Worm (Caenorhabditis elegans): ENCODE data around the gene F38E11.6.

F38E11.6 gene

ce11 chrIV:9467418-9467817, at the start of gene F38E11.6:
Gene F38E11.6, minus strand, starts transcription at chrIV:9467518.
- no peak for TF ChIP-seq efl-1 (GFP tag; optimal IDR thresholded peaks at IDR 0.05)
- TF ChIP-seq F57A8.1 (GFP tag; optimal IDR thresholded peaks at IDR 0.05) = no peak

DNA sequence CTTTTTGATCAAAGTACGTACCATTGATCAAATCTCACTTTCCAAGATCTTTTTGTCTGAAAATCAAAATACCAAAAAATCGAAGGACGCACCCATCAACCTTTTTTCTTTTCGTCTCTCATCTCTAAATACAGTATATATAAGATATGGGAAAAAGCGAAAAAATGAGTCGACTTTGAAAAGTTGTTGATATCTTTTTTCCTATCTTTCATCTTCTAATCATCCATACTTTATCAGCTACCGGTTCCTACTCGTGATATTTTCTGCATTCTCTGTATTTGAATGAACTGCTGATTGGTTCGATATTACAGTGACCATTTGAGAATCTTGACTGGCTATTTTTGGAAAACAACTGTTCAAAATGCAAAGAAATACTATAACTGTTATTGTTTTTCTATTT, 49.5 kb upstream of the F38E11.6 start, which contains the start of gene C33A12.19:
TSS of gene C33A12.19 (plus strand) at position 169 of the 400 bp plus-strand sequence.
- TF ChIP-seq snpc-3.4 (tag; optimal IDR thresholded peaks at IDR 0.05) = no peak
- no peak for TF ChIP-seq die-1 (tag; optimal IDR thresholded peaks at IDR 0.05)
- no peak for TF ChIP-seq K12H6.12 (tag; optimal IDR thresholded peaks at IDR 0.05)
- TF ChIP-seq lin-40 (tag; optimal IDR thresholded peaks at IDR 0.05) = peak; percentile 21
- TF ChIP-seq ama-1 (optimal IDR thresholded peaks at IDR 0.05) = peak; percentile 12
- no peak for TF ChIP-seq ama-1 (GFP tag; optimal IDR thresholded peaks at IDR 0.05)
- no peak for TF ChIP-seq rpc-1 (optimal IDR thresholded peaks at IDR 0.05)
- no peak for TF ChIP-seq rpc-1 (tag; optimal IDR thresholded peaks at IDR 0.05)
- TF ChIP-seq snpc-1.1 (tag; optimal IDR thresholded peaks at IDR 0.05; ENCODE audit: insufficient read depth) = no peak
- TF ChIP-seq nhr-120 (GFP tag; IDR thresholded peaks at IDR 0.05) = no peak
- TF ChIP-seq ztf-3 (GFP tag; optimal IDR thresholded peaks at IDR 0.05) = no peak
- TF ChIP-seq aptf-3 (GFP tag; IDR thresholded peaks at IDR 0.05) = no peak
- no peak for TF ChIP-seq hmg-1.2 (GFP tag; IDR thresholded peaks at IDR 0.05)

- no peak for TF ChIP-seq snpc-1.3 (tag; optimal IDR thresholded peaks at IDR 0.05; ENCODE audit: insufficient read depth)
- TF ChIP-seq ztf-28 (GFP tag; IDR thresholded peaks at IDR 0.05) = no peak
- peak; percentile 70; the same call in 1 of the 2 replicates for TF ChIP-seq cebp-1 (GFP tag; IDR thresholded peaks at IDR 0.05)
- peak; percentile 81 for TF ChIP-seq cebp-1 (tag; optimal IDR thresholded peaks at IDR 0.05)
- TF ChIP-seq hmg-1.2 (GFP tag; IDR thresholded peaks at IDR 0.05) = no peak
- TF ChIP-seq K11D2.4 (GFP tag; IDR thresholded peaks at IDR 0.05) = no peak
- TF ChIP-seq unc-62 (GFP tag; optimal IDR thresholded peaks at IDR 0.05) = peak; percentile 76
- TF ChIP-seq hlh-26 (GFP tag; conservative IDR thresholded peaks at IDR 0.05) = no peak
- no peak for TF ChIP-seq egrh-3 (GFP tag; IDR thresholded peaks at IDR 0.05)
These were observed 46.8 kb upstream of the F38E11.6 start for ce11 chrIV:9514132-9514531.

DNA sequence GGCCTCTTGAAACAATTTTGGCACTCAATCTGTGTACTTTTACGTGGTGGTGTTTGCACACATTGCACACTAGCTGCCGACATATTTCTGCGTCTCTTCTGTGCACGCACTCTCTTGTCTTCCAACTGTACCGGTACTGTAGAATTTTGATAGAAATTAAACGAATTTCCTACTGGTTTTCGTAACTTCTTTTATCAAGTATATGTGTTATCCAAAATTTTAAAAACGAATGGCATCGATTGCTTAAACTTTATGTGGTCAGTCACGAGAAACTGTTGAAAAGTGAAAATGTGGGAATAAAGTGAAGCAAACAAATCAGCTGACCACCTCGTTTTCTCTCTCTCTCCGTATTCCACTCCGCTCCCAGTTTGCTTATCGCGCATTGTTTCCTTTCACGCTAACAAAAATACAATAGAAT, 46.1 kb upstream of the F38E11.6 start:
- TF ChIP-seq tlf-1 (GFP tag; optimal IDR thresholded peaks at IDR 0.05) (no peak), let-526 (GFP tag; IDR thresholded peaks at IDR 0.05) (0 out of 2 replicates have a peak, but pooled peaks have one; percentile 26), sea-2 (GFP tag; IDR thresholded peaks at IDR 0.05) (no peak), lin-35 (GFP tag; optimal IDR thresholded peaks at IDR 0.05) (peak in 1 of 3 experiments; percentile 8), lin-54 (GFP tag; optimal IDR thresholded peaks at IDR 0.05) (peak; percentile 3), nfya-2 (GFP tag; IDR thresholded peaks at IDR 0.05) (no peak), ztf-6 (GFP tag; IDR thresholded peaks at IDR 0.05) (no peak), egrh-3 (GFP tag; IDR thresholded peaks at IDR 0.05) (no peak), die-1 (tag; optimal IDR thresholded peaks at IDR 0.05) (no peak), ekl-4 (GFP tag; IDR thresholded peaks at IDR 0.05) (no peak), hmg-20 (GFP tag; IDR thresholded peaks at IDR 0.05) (no peak), hrde-1 (tag; optimal IDR thresholded peaks at IDR 0.05; ENCODE audit: borderline replicate concordance) (no peak), bed-2 (GFP tag; IDR thresholded peaks at IDR 0.05) (no peak), repo-1 (tag; optimal IDR thresholded peaks at IDR 0.05) (no peak), Y53F4B.3 (GFP tag; IDR thresholded peaks at IDR 0.05) (no peak), madf-6 (GFP tag; IDR thresholded peaks at IDR 0.05) (peak; percentile 59; the same call in 1 of the 2 replicates), akir-1 (GFP tag; optimal IDR thresholded peaks at IDR 0.05) (no peak), zfh-2 (GFP tag; conservative IDR thresholded peaks at IDR 0.05) (no peak), attf-5 (GFP tag; optimal IDR thresholded peaks at IDR 0.05) (peak; percentile 60), tbp1 (GFP tag; optimal IDR thresholded peaks at IDR 0.05) (peak; percentile 17), zim-3 (tag; optimal IDR thresholded peaks at IDR 0.05) (no peak), egl-44 (GFP tag; IDR thresholded peaks at IDR 0.05) (peak; percentile 24; the same call in 1 of the 2 replicates), madf-3 (GFP tag; IDR thresholded peaks at IDR 0.05) (no peak), nhr-80 (tag; optimal IDR thresholded peaks at IDR 0.05) (peak; percentile 69), hmg-1.2 (GFP tag; IDR thresholded peaks at IDR 0.05) (peak; percentile 95)

Data from whole organism, young adult.